Worm (Caenorhabditis elegans) whole organism, young adult: Measurements from ENCODE around the gene crn-4.

Experiments
- C17E4.6 ChIP-seq: fragments of 200-800 bp; sonication (Bioruptor generic); IDR thresholded peaks from 2 replicates; pipeline ENCODE4 v1.3.6; 2022; ENCODE audit warnings: missing genetic modification reagents, missing genetic modification characterization, missing compliant biosample characterization
- F23B12.7 ChIP-seq: sonication (generic microtip); optimal IDR thresholded peaks from 2 replicates; lab custom pipeline; 2017; ENCODE audit warnings: missing genetic modification characterization, mild to moderate bottlenecking, missing compliant biosample characterization, antibody characterized with exemption, moderate library complexity; ENCODE audit not compliant: insufficient read depth
- F37B4.10 ChIP-seq: fragments of 200-800 bp; sonication (Bioruptor generic); IDR thresholded peaks from 2 replicates; pipeline ENCODE4 v1.3.6; 2022; ENCODE audit warnings: missing genetic modification characterization, missing compliant biosample characterization
- F39B2.1 ChIP-seq: fragments of 200-800 bp; sonication (Bioruptor generic); IDR thresholded peaks from 2 replicates; pipeline ENCODE4 v1.3.6; 2022; ENCODE audit warnings: missing genetic modification reagents, missing genetic modification characterization, missing compliant biosample characterization
- K11D2.4 ChIP-seq: fragments of 200-800 bp; sonication (Bioruptor generic); IDR thresholded peaks from 2 replicates; pipeline ENCODE4 v1.3.6; 2022; ENCODE audit warnings: missing genetic modification reagents, missing genetic modification characterization, missing compliant biosample characterization
- K12H6.12 ChIP-seq: fragments of 200-800 bp; sonication (Bioruptor generic); optimal IDR thresholded peaks from 2 replicates; lab custom pipeline; 2018; ENCODE audit warnings: mild to moderate bottlenecking, missing genetic modification characterization, missing compliant biosample characterization
- T26A5.8 ChIP-seq: sonication (generic microtip); optimal IDR thresholded peaks from 2 replicates; lab custom pipeline; 2016; ENCODE audit warnings: missing genetic modification characterization, missing compliant biosample characterization
- Y56A3A.18 ChIP-seq: fragments of 200-800 bp; sonication (Bioruptor generic); IDR thresholded peaks from 2 replicates; pipeline ENCODE4 v1.3.6; 2022; ENCODE audit warnings: missing genetic modification reagents, missing genetic modification characterization, missing compliant biosample characterization
- Y95B8A.8 ChIP-seq: fragments of 200-800 bp; sonication (Bioruptor generic); IDR thresholded peaks from 2 replicates; pipeline ENCODE4 v1.3.6; 2022; ENCODE audit warnings: missing genetic modification reagents, missing genetic modification characterization, missing compliant biosample characterization
- atf-7 ChIP-seq: sonication (generic microtip); optimal IDR thresholded peaks from 2 replicates; lab custom pipeline; 2017; ENCODE audit warnings: mild to moderate bottlenecking, missing genetic modification characterization, missing compliant biosample characterization
- athp-1 ChIP-seq: sonication (generic microtip); optimal IDR thresholded peaks from 2 replicates; lab custom pipeline; 2017; ENCODE audit warnings: mild to moderate bottlenecking, missing genetic modification characterization, missing compliant biosample characterization
- bed-2 ChIP-seq: fragments of 200-800 bp; sonication (Bioruptor generic); IDR thresholded peaks from 2 replicates; pipeline ENCODE4 v1.3.6; 2022; ENCODE audit warnings: missing genetic modification reagents, missing genetic modification characterization, missing compliant biosample characterization
- ccch-3 ChIP-seq: fragments of 200-800 bp; sonication (Bioruptor generic); optimal IDR thresholded peaks from 2 replicates; lab custom pipeline; 2018; ENCODE audit warnings: mild to moderate bottlenecking, missing genetic modification characterization, missing compliant biosample characterization
- cebp-2 ChIP-seq: fragments of 200-800 bp; sonication (Bioruptor generic); IDR thresholded peaks from 2 replicates; pipeline ENCODE4 v1.3.6; 2022; ENCODE audit warnings: missing genetic modification characterization, missing compliant biosample characterization
- ceh-58 ChIP-seq: fragments of 200-800 bp; sonication (Bioruptor generic); IDR thresholded peaks from 2 replicates; pipeline ENCODE4 v1.3.6; 2022; ENCODE audit warnings: missing genetic modification characterization, missing compliant biosample characterization
- ceh-91 ChIP-seq: fragments of 200-800 bp; sonication (Bioruptor generic); IDR thresholded peaks from 2 replicates; pipeline ENCODE4 v1.3.6; 2022; ENCODE audit warnings: missing genetic modification reagents, missing genetic modification characterization, missing compliant biosample characterization
- dpff-1 ChIP-seq: sonication (generic microtip); optimal IDR thresholded peaks from 2 replicates; lab custom pipeline; 2017; ENCODE audit warnings: mild to moderate bottlenecking, missing genetic modification characterization, missing compliant biosample characterization
- dpl-1 ChIP-seq: fragments of 150-350 bp; optimal IDR thresholded peaks from 2 replicates; lab custom pipeline; 2014; ENCODE audit warnings: missing biosample characterization, missing genetic modification reagents, missing genetic modification characterization
- egl-18 ChIP-seq: fragments of 200-800 bp; sonication (Bioruptor generic); IDR thresholded peaks from 2 replicates; pipeline ENCODE4 v1.3.6; 2022; ENCODE audit warnings: missing genetic modification reagents, missing genetic modification characterization, missing compliant biosample characterization
- ets-4 ChIP-seq: fragments of 200-800 bp; sonication (Bioruptor generic); optimal IDR thresholded peaks from 2 replicates; lab custom pipeline; 2018; ENCODE audit warnings: mild to moderate bottlenecking, missing genetic modification characterization, missing compliant biosample characterization
- fkh-3 ChIP-seq: sonication (generic microtip); optimal IDR thresholded peaks from 2 replicates; lab custom pipeline; 2016; ENCODE audit warnings: mild to moderate bottlenecking, missing genetic modification characterization, missing compliant biosample characterization
- gei-17 ChIP-seq: fragments of 200-800 bp; sonication (Bioruptor generic); optimal IDR thresholded peaks from 2 replicates; lab custom pipeline; 2018; ENCODE audit warnings: mild to moderate bottlenecking, missing genetic modification characterization, missing compliant biosample characterization
- hmg-20 ChIP-seq: fragments of 200-800 bp; sonication (Bioruptor generic); IDR thresholded peaks from 2 replicates; pipeline ENCODE4 v1.3.6; 2022; ENCODE audit warnings: missing genetic modification reagents, missing genetic modification characterization, missing compliant biosample characterization
- hsf-1 ChIP-seq: fragments of 200-800 bp; sonication (Bioruptor generic); IDR thresholded peaks from 2 replicates; pipeline ENCODE4 v1.3.6; 2022; ENCODE audit warnings: missing genetic modification reagents, missing genetic modification characterization, missing compliant biosample characterization
- lag-1 ChIP-seq: fragments of 200-800 bp; sonication (Bioruptor generic); IDR thresholded peaks from 2 replicates; pipeline ENCODE4 v1.3.6; 2022; ENCODE audit warnings: missing genetic modification reagents, missing genetic modification characterization, missing compliant biosample characterization
- lin-54 ChIP-seq: fragments of 200-800 bp; sonication (Bioruptor generic); optimal IDR thresholded peaks from 2 replicates; lab custom pipeline; 2018; ENCODE audit warnings: mild to moderate bottlenecking, missing genetic modification characterization, missing compliant biosample characterization
- lir-1 ChIP-seq: fragments of 200-800 bp; sonication (Bioruptor generic); conservative IDR thresholded peaks from 2 replicates; pipeline ENCODE4 v1.3.6; 2022; ENCODE audit warnings: missing genetic modification reagents, missing genetic modification characterization, missing compliant biosample characterization
- madf-6 ChIP-seq: fragments of 200-800 bp; sonication (Bioruptor generic); IDR thresholded peaks from 2 replicates; pipeline ENCODE4 v1.3.6; 2022; ENCODE audit warnings: missing genetic modification reagents, missing genetic modification characterization, missing compliant biosample characterization
- mel-28 ChIP-seq: sonication (generic microtip); optimal IDR thresholded peaks from 2 replicates; lab custom pipeline; 2016; ENCODE audit warnings: borderline replicate concordance, mild to moderate bottlenecking, missing genetic modification characterization, missing compliant biosample characterization
- mes-4 ChIP-seq: sonication (generic microtip); optimal IDR thresholded peaks from 2 replicates; lab custom pipeline; 2016; ENCODE audit warnings: missing genotype, missing genetic modification characterization, missing compliant biosample characterization
- nfya-1 ChIP-seq: sonication (generic microtip); optimal IDR thresholded peaks from 2 replicates; lab custom pipeline; 2017; ENCODE audit warnings: antibody characterized with exemption, missing compliant biosample characterization, missing genetic modification characterization, borderline replicate concordance; ENCODE audit not compliant: insufficient read depth
- nfya-2 ChIP-seq: fragments of 200-800 bp; sonication (Bioruptor generic); IDR thresholded peaks from 2 replicates; pipeline ENCODE4 v1.3.6; 2022; ENCODE audit warnings: missing genetic modification reagents, missing genetic modification characterization, missing compliant biosample characterization
- nhr-179 ChIP-seq: sonication (generic microtip); optimal IDR thresholded peaks from 2 replicates; lab custom pipeline; 2016; ENCODE audit warnings: mild to moderate bottlenecking, missing genetic modification characterization, missing compliant biosample characterization
- nhr-27 ChIP-seq: fragments of 200-800 bp; sonication (Bioruptor generic); optimal IDR thresholded peaks from 2 replicates; lab custom pipeline; 2018; ENCODE audit warnings: mild to moderate bottlenecking, missing genetic modification characterization, moderate library complexity, missing compliant biosample characterization
- nhr-80 ChIP-seq: sonication (generic microtip); optimal IDR thresholded peaks from 2 replicates; lab custom pipeline; 2016; ENCODE audit warnings: missing genetic modification characterization, missing compliant biosample characterization
- pha-4 ChIP-seq: fragments of 150-350 bp; sonication (generic microtip); optimal IDR thresholded peaks from 2 replicates; lab custom pipeline; 2014; ENCODE audit warnings: missing biosample characterization, missing genetic modification reagents, missing genetic modification characterization
- repo-1 ChIP-seq: sonication (generic microtip); optimal IDR thresholded peaks from 2 replicates; lab custom pipeline; 2017; ENCODE audit warnings: mild to moderate bottlenecking, missing genetic modification characterization, missing compliant biosample characterization
- sdz-38 ChIP-seq: sonication (generic microtip); optimal IDR thresholded peaks from 2 replicates; lab custom pipeline; 2016; ENCODE audit warnings: missing genotype, missing genetic modification characterization, missing compliant biosample characterization
- snpc-1.1 ChIP-seq: sonication (generic microtip); optimal IDR thresholded peaks from 2 replicates; lab custom pipeline; 2017; ENCODE audit warnings: missing genetic modification characterization, mild to moderate bottlenecking, missing compliant biosample characterization, antibody characterized with exemption, moderate library complexity, missing genotype, missing genetic modification reagents; ENCODE audit not compliant: insufficient read depth
- snpc-3.4 ChIP-seq: sonication (generic microtip); optimal IDR thresholded peaks from 2 replicates; lab custom pipeline; 2017; ENCODE audit warnings: missing genetic modification characterization, mild to moderate bottlenecking, missing compliant biosample characterization, antibody characterized with exemption, moderate library complexity, missing genotype, missing genetic modification reagents
- snpc-4 ChIP-seq, 5 experiments: fragments of 150-350 bp in 1 of 5; sonication (generic microtip) in 4 of 5; optimal IDR thresholded peaks; 2 replicates each; lab custom pipeline; 2014 to 2018; ENCODE audit warnings: missing genetic modification characterization in 5 of 5, missing biosample characterization in 3 of 5, antibody characterized with exemption in 2 of 5, mild to moderate bottlenecking in 2 of 5, missing compliant biosample characterization in 2 of 5, missing genotype in 2 of 5, moderate library complexity in 2 of 5, missing genetic modification reagents in 1 of 5
- sptf-2 ChIP-seq: fragments of 200-800 bp; sonication (Bioruptor generic); optimal IDR thresholded peaks from 2 replicates; lab custom pipeline; 2018; ENCODE audit warnings: mild to moderate bottlenecking, missing genetic modification characterization, missing compliant biosample characterization
- tbx-9 ChIP-seq: sonication (generic microtip); optimal IDR thresholded peaks from 2 replicates; lab custom pipeline; 2016; ENCODE audit warnings: borderline replicate concordance, missing genetic modification characterization, inconsistent platforms, missing compliant biosample characterization
- xnd-1 ChIP-seq: sonication (generic microtip); optimal IDR thresholded peaks from 2 replicates; lab custom pipeline; 2016; ENCODE audit warnings: missing genotype, missing genetic modification reagents, missing genetic modification characterization, missing compliant biosample characterization
- zfh-2 ChIP-seq: fragments of 200-800 bp; sonication (Bioruptor generic); conservative IDR thresholded peaks from 2 replicates; pipeline ENCODE4 v1.3.6; 2022; ENCODE audit warnings: missing genetic modification reagents, missing genetic modification characterization, missing compliant biosample characterization
- zim-3 ChIP-seq: sonication (generic microtip); optimal IDR thresholded peaks from 2 replicates; lab custom pipeline; 2017; ENCODE audit warnings: mild to moderate bottlenecking, missing genetic modification characterization, moderate library complexity, missing compliant biosample characterization
- ztf-18 ChIP-seq: sonication (generic microtip); optimal IDR thresholded peaks from 2 replicates; lab custom pipeline; 2016; ENCODE audit warnings: missing genotype, mild to moderate bottlenecking, missing genetic modification characterization, missing compliant biosample characterization
- ztf-3 ChIP-seq: fragments of 200-800 bp; sonication (Bioruptor generic); optimal IDR thresholded peaks from 2 replicates; lab custom pipeline; 2018; ENCODE audit warnings: mild to moderate bottlenecking, missing genetic modification characterization, missing compliant biosample characterization

Gene crn-4

DNA sequence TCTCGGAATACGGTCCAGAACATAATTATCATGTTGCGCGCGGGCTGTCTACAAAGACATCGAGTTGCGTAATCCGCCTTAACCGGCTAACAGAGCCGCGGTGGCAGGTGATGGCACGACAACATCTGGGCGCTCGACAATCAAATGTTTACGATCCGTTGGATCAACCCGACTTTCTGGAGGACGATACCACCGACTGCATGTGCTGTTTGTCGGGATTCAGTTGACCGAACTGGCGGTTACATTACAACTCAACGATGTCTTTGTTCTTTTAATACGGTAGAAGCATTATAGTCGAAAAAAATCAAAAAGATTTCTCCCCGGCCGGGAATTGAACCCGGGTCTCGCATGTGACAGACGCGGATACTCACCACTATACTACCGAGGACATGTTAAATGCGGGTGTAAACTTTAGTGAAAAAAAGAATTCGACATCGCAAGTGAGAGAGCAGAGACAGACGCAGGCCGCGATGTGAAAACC lies 31.0 kb downstream of the crn-4 start (continued):
- TF ChIP-seq ccch-3 (GFP tag; lab: Kevin White, UChicago) (no peak), lir-1 (GFP tag; lab: Robert Waterston, UW) (no peak; the same call in 1 of the 2 replicates), dpl-1 (GFP tag; lab: Kevin White, UChicago) (no peak), C17E4.6 (GFP tag; lab: Robert Waterston, UW) (no peak), F39B2.1 (GFP tag; lab: Robert Waterston, UW) (no peak), cebp-2 (GFP tag; lab: Robert Waterston, UW) (0 out of 2 replicates have a peak, but pooled peaks have one; percentile 37), tbx-9 (tag; lab: Kevin White, UChicago) (no peak), Y56A3A.18 (GFP tag; lab: Robert Waterston, UW) (peak; percentile 84), Y95B8A.8 (GFP tag; lab: Robert Waterston, UW) (peak; percentile 69), ets-4 (GFP tag; lab: Kevin White, UChicago) (peak; percentile 47), nhr-27 (tag; lab: Kevin White, UChicago) (no peak), sptf-2 (GFP tag; lab: Kevin White, UChicago) (peak; percentile 79), hsf-1 (GFP tag; lab: Robert Waterston, UW) (0 out of 2 replicates have a peak, but pooled peaks have one; percentile 47), ceh-91 (GFP tag; lab: Robert Waterston, UW) (peak; percentile 36; the same call in 1 of the 2 replicates), snpc-1.1 (peak; percentile 36), bed-2 (GFP tag; lab: Robert Waterston, UW) (no peak), mes-4 (peak; percentile 84), lag-1 (GFP tag; lab: Robert Waterston, UW) (no peak), repo-1 (tag; lab: Kevin White, UChicago) (peak; percentile 68), snpc-3.4 (tag; lab: Kevin White, UChicago) (peak; percentile 60), lin-54 (no peak), hmg-20 (GFP tag; lab: Robert Waterston, UW) (no peak), sdz-38 (tag; lab: Kevin White, UChicago) (no peak), atf-7 (tag; lab: Kevin White, UChicago) (peak; percentile 53), nfya-1 (no peak), nhr-80 (tag; lab: Kevin White, UChicago) (peak; percentile 18), K11D2.4 (GFP tag; lab: Robert Waterston, UW) (peak; percentile 76), ztf-3 (GFP tag; lab: Kevin White, UChicago) (no peak), fkh-3 (tag; lab: Kevin White, UChicago) (peak; percentile 34), dpff-1 (tag; lab: Kevin White, UChicago) (no peak), nfya-2 (GFP tag; lab: Robert Waterston, UW) (no peak), xnd-1 (no peak), T26A5.8 (no peak), zfh-2 (GFP tag; lab: Robert Waterston, UW) (peak; percentile 38; the same call in 1 of the 2 replicates), pha-4 (tag; lab: Kevin White, UChicago) (no peak), snpc-4 (GFP tag; optimal IDR thresholded peaks at IDR 0.05; lab: Kevin White, UChicago) (peak; percentile 64), snpc-4 (tag; optimal IDR thresholded peaks at IDR 0.05; lab: Kevin White, UChicago) (peak in 3 of 4 experiments; percentile 61 to 75 (median 67)), K12H6.12 (tag; lab: Kevin White, UChicago) (peak; percentile 77), zim-3 (tag; lab: Kevin White, UChicago) (peak; percentile 40), ztf-18 (tag; lab: Kevin White, UChicago) (peak; percentile 72), egl-18 (0 out of 2 replicates have a peak, but pooled peaks have one; percentile 60), nhr-179 (tag; lab: Kevin White, UChicago) (peak; percentile 31), F23B12.7 (tag; lab: Kevin White, UChicago) (peak; percentile 80), ceh-58 (no peak), mel-28 (tag; lab: Kevin White, UChicago) (no peak), F37B4.10 (GFP tag; lab: Robert Waterston, UW) (no peak), madf-6 (GFP tag; lab: Robert Waterston, UW) (no peak; the same call in 1 of the 2 replicates), gei-17 (GFP tag; lab: Kevin White, UChicago) (peak; percentile 54), athp-1 (peak; percentile 62)
